Worm (Caenorhabditis elegans) whole organism, L4 larva: ENCODE data around the gene T07E3.4.

ENCODE experiments used
- F26F4.8 ChIP-seq: fragments of 200-800 bp; sonication (Bioruptor generic); conservative IDR thresholded peaks from 2 replicates; pipeline ENCODE4 v1.3.6; 2022; ENCODE audit warnings: missing genetic modification characterization, missing compliant biosample characterization
- F37D6.2 ChIP-seq: sonication (generic microtip); optimal IDR thresholded peaks from 2 replicates; lab custom pipeline; 2016; ENCODE audit warnings: mild to moderate bottlenecking, missing genetic modification characterization, missing compliant biosample characterization
- F44E2.7 ChIP-seq: fragments of 200-800 bp; sonication (Bioruptor generic); IDR thresholded peaks from 2 replicates; pipeline ENCODE4 v2.1.2; 2022; ENCODE audit warnings: missing genetic modification characterization, missing compliant biosample characterization
- F49E8.2 ChIP-seq: sonication (generic microtip); optimal IDR thresholded peaks from 2 replicates; lab custom pipeline; 2016; ENCODE audit warnings: missing compliant biosample characterization, mild to moderate bottlenecking, missing genetic modification characterization, borderline replicate concordance
- R02D3.7 ChIP-seq: fragments of 150-350 bp; sonication (generic microtip); optimal IDR thresholded peaks from 3 replicates; lab custom pipeline; 2014; ENCODE audit warnings: missing biosample characterization, missing genetic modification characterization
- aly-2 ChIP-seq: sonication (generic microtip); optimal IDR thresholded peaks from 2 replicates; lab custom pipeline; 2018; ENCODE audit warnings: missing biosample characterization, missing genetic modification characterization
- ama-1 ChIP-seq: fragments of 150-350 bp; optimal IDR thresholded peaks from 2 replicates; lab custom pipeline; 2014; ENCODE audit warnings: inconsistent platforms, mixed read lengths
- ceh-32 ChIP-seq: sonication (generic microtip); optimal IDR thresholded peaks from 2 replicates; lab custom pipeline; 2016; ENCODE audit warnings: mild to moderate bottlenecking, missing genetic modification characterization, missing compliant biosample characterization; ENCODE audit not compliant: poor library complexity
- ces-1 ChIP-seq: fragments of 150-350 bp; sonication (generic microtip); optimal IDR thresholded peaks from 4 replicates; lab custom pipeline; 2014; ENCODE audit warnings: missing biosample characterization, missing genetic modification reagents, missing genetic modification characterization
- ctbp-1 ChIP-seq: fragments of 200-800 bp; sonication (Bioruptor generic); IDR thresholded peaks from 2 replicates; pipeline ENCODE4 v1.3.6; 2022; ENCODE audit warnings: missing genetic modification reagents, missing genetic modification characterization, missing compliant biosample characterization
- daf-16 ChIP-seq, 3 experiments: sonication (generic microtip); optimal IDR thresholded peaks; 2 replicates each; lab custom pipeline; 2016 to 2017; ENCODE audit warnings: missing genetic modification characterization in 3 of 3, missing genetic modification reagents in 3 of 3, mild to moderate bottlenecking in 2 of 3, missing compliant biosample characterization in 2 of 3, missing biosample characterization in 1 of 3, moderate library complexity in 1 of 3
- daf-19 ChIP-seq: fragments of 200-800 bp; sonication (Bioruptor generic); conservative IDR thresholded peaks from 2 replicates; pipeline ENCODE4 v1.3.6; 2022; ENCODE audit warnings: missing genetic modification characterization, missing compliant biosample characterization
- daf-8 ChIP-seq: fragments of 200-800 bp; sonication (Bioruptor generic); IDR thresholded peaks from 2 replicates; pipeline ENCODE4 v1.3.6; 2022; ENCODE audit warnings: missing genetic modification characterization, missing compliant biosample characterization
- dmd-6 ChIP-seq: fragments of 200-800 bp; sonication (Bioruptor generic); IDR thresholded peaks from 2 replicates; pipeline ENCODE4 v1.3.6; 2022; ENCODE audit warnings: missing genetic modification reagents, missing genetic modification characterization, missing compliant biosample characterization
- dmd-8 ChIP-seq: fragments of 200-800 bp; sonication (Bioruptor generic); IDR thresholded peaks from 2 replicates; pipeline ENCODE4 v1.3.6; 2022; ENCODE audit warnings: missing genetic modification characterization, missing compliant biosample characterization
- egl-27 ChIP-seq: sonication (generic microtip); optimal IDR thresholded peaks from 3 replicates; lab custom pipeline; 2017; ENCODE audit warnings: missing biosample characterization, missing genetic modification reagents, missing genetic modification characterization
- fos-1 ChIP-seq: fragments of 150-350 bp; optimal IDR thresholded peaks from 2 replicates; lab custom pipeline; 2014; ENCODE audit warnings: missing biosample characterization, missing genetic modification characterization
- gei-8 ChIP-seq: fragments of 200-800 bp; sonication (Bioruptor generic); optimal IDR thresholded peaks from 2 replicates; lab custom pipeline; 2018; ENCODE audit warnings: mild to moderate bottlenecking, missing genetic modification characterization, missing compliant biosample characterization
- hif-1 ChIP-seq, 2 experiments: sonication (generic microtip); optimal IDR thresholded peaks; 2 replicates each; lab custom pipeline; 2016 to 2017; ENCODE audit warnings: missing compliant biosample characterization in 2 of 2, missing genetic modification characterization in 2 of 2, missing genetic modification reagents in 2 of 2, missing genotype in 2 of 2, mild to moderate bottlenecking in 1 of 2
- hmg-1.1 ChIP-seq: fragments of 200-800 bp; sonication (Bioruptor generic); IDR thresholded peaks from 2 replicates; pipeline ENCODE4 v1.3.6; 2022; ENCODE audit warnings: missing genetic modification reagents, missing genetic modification characterization, missing compliant biosample characterization
- lin-13 ChIP-seq: fragments of 150-350 bp; optimal IDR thresholded peaks from 2 replicates; lab custom pipeline; 2014; ENCODE audit warnings: missing biosample characterization, missing genetic modification reagents, missing genetic modification characterization
- lin-15B ChIP-seq: fragments of 150-350 bp; sonication (generic microtip); optimal IDR thresholded peaks from 3 replicates; lab custom pipeline; 2014; ENCODE audit warnings: missing biosample characterization, missing genetic modification characterization
- lin-38 ChIP-seq: fragments of 200-800 bp; sonication (Bioruptor generic); IDR thresholded peaks from 2 replicates; pipeline ENCODE4 v1.3.6; 2022; ENCODE audit warnings: missing genetic modification reagents, missing genetic modification characterization, missing compliant biosample characterization
- lir-3 ChIP-seq: sonication (generic microtip); optimal IDR thresholded peaks from 2 replicates; lab custom pipeline; 2016; ENCODE audit warnings: mild to moderate bottlenecking, missing genetic modification characterization, missing compliant biosample characterization
- lsy-2 ChIP-seq, 2 experiments: fragments of 150-350 bp in 1 of 2; sonication (generic microtip) in 1 of 2; optimal IDR thresholded peaks; 2 replicates each; lab custom pipeline; 2014 to 2017; ENCODE audit warnings: missing biosample characterization in 2 of 2, missing genetic modification characterization in 2 of 2
- mdl-1 ChIP-seq, 2 experiments: fragments of 150-350 bp in 1 of 2; sonication (generic microtip) in 1 of 2; optimal IDR thresholded peaks; 2 replicates each; lab custom pipeline; 2014 to 2017; ENCODE audit warnings: missing biosample characterization in 2 of 2, missing genetic modification characterization in 2 of 2
- mdt-29 ChIP-seq: fragments of 200-800 bp; sonication (Bioruptor generic); IDR thresholded peaks from 2 replicates; pipeline ENCODE4 v1.3.6; 2022; ENCODE audit warnings: missing genetic modification reagents, missing genetic modification characterization, missing compliant biosample characterization
- mep-1 ChIP-seq: fragments of 150-350 bp; sonication (generic microtip); optimal IDR thresholded peaks from 3 replicates; lab custom pipeline; 2014; ENCODE audit warnings: missing biosample characterization, missing genetic modification characterization
- mes-2 ChIP-seq: sonication (generic microtip); optimal IDR thresholded peaks from 2 replicates; lab custom pipeline; 2016; ENCODE audit warnings: missing genotype, mild to moderate bottlenecking, missing genetic modification characterization, missing compliant biosample characterization; ENCODE audit not compliant: poor library complexity, severe bottlenecking
- mxl-3 ChIP-seq: fragments of 200-800 bp; sonication (Bioruptor generic); optimal IDR thresholded peaks from 2 replicates; lab custom pipeline; 2018; ENCODE audit warnings: mild to moderate bottlenecking, missing genetic modification characterization, missing compliant biosample characterization
- nhr-237 ChIP-seq: sonication (generic microtip); optimal IDR thresholded peaks from 2 replicates; lab custom pipeline; 2017; ENCODE audit warnings: missing biosample characterization, missing genetic modification characterization
- nhr-25 ChIP-seq: sonication (generic microtip); optimal IDR thresholded peaks from 2 replicates; lab custom pipeline; 2017; ENCODE audit warnings: missing genetic modification characterization, mild to moderate bottlenecking, missing compliant biosample characterization, antibody characterized with exemption, moderate library complexity, borderline replicate concordance; ENCODE audit not compliant: insufficient read depth
- nhr-28 ChIP-seq: fragments of 150-350 bp; optimal IDR thresholded peaks from 2 replicates; lab custom pipeline; 2014; ENCODE audit warnings: missing biosample characterization, missing genetic modification characterization
- nhr-41 ChIP-seq: fragments of 200-800 bp; sonication (Bioruptor generic); IDR thresholded peaks from 2 replicates; pipeline ENCODE4 v1.3.6; 2022; ENCODE audit warnings: missing genetic modification reagents, missing genetic modification characterization, missing compliant biosample characterization
- nhr-42 ChIP-seq: fragments of 200-800 bp; sonication (Bioruptor generic); IDR thresholded peaks from 2 replicates; pipeline ENCODE4 v1.3.6; 2022; ENCODE audit warnings: missing genetic modification characterization, missing compliant biosample characterization
- nhr-76 ChIP-seq: fragments of 150-350 bp; optimal IDR thresholded peaks from 2 replicates; lab custom pipeline; 2014; ENCODE audit warnings: missing biosample characterization, missing genetic modification characterization
- php-3 ChIP-seq: fragments of 200-800 bp; sonication (Bioruptor generic); IDR thresholded peaks from 2 replicates; pipeline ENCODE4 v1.3.6; 2022; ENCODE audit warnings: missing genetic modification reagents, missing genetic modification characterization, missing compliant biosample characterization
- pqm-1 ChIP-seq: sonication (generic microtip); optimal IDR thresholded peaks from 2 replicates; lab custom pipeline; 2017; ENCODE audit warnings: missing biosample characterization, missing genetic modification characterization
- saeg-2 ChIP-seq: fragments of 200-800 bp; sonication (Bioruptor generic); IDR thresholded peaks from 2 replicates; pipeline ENCODE4 v1.3.6; 2022; ENCODE audit warnings: missing genetic modification reagents, missing genetic modification characterization, missing compliant biosample characterization
- sdz-12 ChIP-seq: fragments of 200-800 bp; sonication (Bioruptor generic); optimal IDR thresholded peaks from 2 replicates; lab custom pipeline; 2018; ENCODE audit warnings: mild to moderate bottlenecking, missing genetic modification characterization, missing compliant biosample characterization
- set-16 ChIP-seq: fragments of 200-800 bp; sonication (Bioruptor generic); IDR thresholded peaks from 2 replicates; pipeline ENCODE4 v1.3.6; 2022; ENCODE audit warnings: missing genetic modification reagents, missing genetic modification characterization, missing compliant biosample characterization
- spr-1 ChIP-seq: sonication (generic microtip); optimal IDR thresholded peaks from 2 replicates; lab custom pipeline; 2016; ENCODE audit warnings: mild to moderate bottlenecking, missing genetic modification characterization, missing compliant biosample characterization
- spr-3 ChIP-seq: fragments of 200-800 bp; sonication (Bioruptor generic); optimal IDR thresholded peaks from 2 replicates; lab custom pipeline; 2018; ENCODE audit warnings: mild to moderate bottlenecking, missing genetic modification characterization, missing compliant biosample characterization
- tra-1 ChIP-seq: fragments of 200-800 bp; sonication (Bioruptor generic); IDR thresholded peaks from 2 replicates; pipeline ENCODE4 v1.3.6; 2022; ENCODE audit warnings: missing genetic modification reagents, missing genetic modification characterization, missing compliant biosample characterization
- unc-130 ChIP-seq: sonication (generic microtip); optimal IDR thresholded peaks from 2 replicates; lab custom pipeline; 2016; ENCODE audit warnings: missing genetic modification reagents, missing genetic modification characterization, missing compliant biosample characterization
- unc-39 ChIP-seq: sonication (generic microtip); optimal IDR thresholded peaks from 2 replicates; lab custom pipeline; 2017; ENCODE audit warnings: missing biosample characterization, missing genetic modification characterization
- vab-7 ChIP-seq: fragments of 200-800 bp; sonication (Bioruptor generic); IDR thresholded peaks from 2 replicates; pipeline ENCODE4 v1.3.6; 2022; ENCODE audit warnings: missing genetic modification reagents, missing genetic modification characterization, missing compliant biosample characterization
- zag-1 ChIP-seq: fragments of 150-350 bp; optimal IDR thresholded peaks from 2 replicates; lab custom pipeline; 2014; ENCODE audit warnings: missing biosample characterization, missing genetic modification characterization
- ztf-7 ChIP-seq: fragments of 150-350 bp; optimal IDR thresholded peaks from 2 replicates; lab custom pipeline; 2014; ENCODE audit warnings: missing biosample characterization, missing genetic modification characterization

Gene T07E3.4

DNA sequence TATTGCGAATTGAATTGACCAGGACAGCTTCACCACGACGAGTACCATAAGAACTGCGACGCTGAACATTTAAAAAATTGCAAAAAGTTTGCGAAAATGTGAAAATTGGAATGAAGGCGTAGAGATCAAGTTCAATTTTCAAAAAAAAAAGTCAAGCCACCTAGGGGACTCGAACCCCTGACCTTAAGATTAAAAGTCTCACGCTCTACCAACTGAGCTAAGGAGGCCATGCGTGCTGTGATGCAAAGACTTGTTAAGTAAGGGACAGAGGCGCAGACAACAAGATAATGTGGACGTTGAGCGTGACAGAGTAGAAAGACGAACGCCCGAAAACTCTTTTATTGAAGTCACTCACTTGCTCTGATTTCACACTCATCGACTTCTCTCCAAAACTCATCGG lies 10.2 kb upstream of the T07E3.4 start (continued):
- TF ChIP-seq daf-8 (no peak), unc-39 (tag; lab: Kevin White, UChicago) (no peak), F26F4.8 (GFP tag; lab: Robert Waterston, UW) (peak; percentile 88), set-16 (GFP tag; lab: Robert Waterston, UW) (no peak), nhr-76 (tag; lab: Kevin White, UChicago) (no peak), F49E8.2 (tag; lab: Kevin White, UChicago) (peak; percentile 66), lir-3 (tag; lab: Kevin White, UChicago) (peak; percentile 49), aly-2 (no peak), pqm-1 (tag; lab: Kevin White, UChicago) (no peak), hmg-1.1 (GFP tag; lab: Robert Waterston, UW) (peak; percentile 86), zag-1 (tag; lab: Kevin White, UChicago) (no peak), nhr-42 (GFP tag; lab: Robert Waterston, UW) (peak; percentile 52), sdz-12 (GFP tag; lab: Kevin White, UChicago) (no peak), mdl-1 (tag; optimal IDR thresholded peaks at IDR 0.05; lab: Kevin White, UChicago) (peak; percentile 19 to 36)

DNA sequence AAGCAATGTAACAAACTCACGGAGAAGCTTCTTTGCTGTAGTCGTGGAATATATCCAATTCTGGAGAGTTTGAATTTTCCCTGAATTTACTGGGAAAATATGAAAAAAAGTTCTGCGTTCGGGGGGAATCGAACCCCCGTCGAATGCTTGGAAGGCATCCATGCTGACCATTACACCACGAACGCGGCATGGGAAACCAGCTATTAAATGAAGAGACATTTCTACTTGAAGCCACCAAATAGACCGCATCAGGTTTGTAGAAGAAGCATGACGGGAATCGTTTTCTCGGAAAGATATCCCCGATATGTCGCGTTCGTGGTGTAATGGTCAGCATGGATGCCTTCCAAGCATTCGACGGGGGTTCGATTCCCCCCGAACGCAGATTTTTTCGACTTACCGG lies 9.3 kb upstream of the T07E3.4 start:
- no peak for TF ChIP-seq daf-8
- TF ChIP-seq php-3 (GFP tag; lab: Robert Waterston, UW): no peak
- TF ChIP-seq daf-16 (GFP tag; optimal IDR thresholded peaks at IDR 0.05; lab: Kevin White, UChicago): peak; percentile 23 to 36
- TF ChIP-seq daf-16 (tag; optimal IDR thresholded peaks at IDR 0.05; lab: Kevin White, UChicago): peak; percentile 32
- no peak for TF ChIP-seq hif-1 (tag; optimal IDR thresholded peaks at IDR 0.05; lab: Kevin White, UChicago)
- TF ChIP-seq vab-7: peak; percentile 71
- TF ChIP-seq unc-130 (GFP tag; lab: Kevin White, UChicago): no peak
- no peak for TF ChIP-seq aly-2
- 0 out of 2 replicates have a peak, but pooled peaks have one; percentile 55 for TF ChIP-seq F44E2.7 (GFP tag; lab: Robert Waterston, UW)
- no peak for TF ChIP-seq egl-27
- no peak for TF ChIP-seq sdz-12 (GFP tag; lab: Kevin White, UChicago)
- no peak for TF ChIP-seq nhr-237 (tag; lab: Kevin White, UChicago)
- TF ChIP-seq spr-3 (GFP tag; lab: Kevin White, UChicago): peak; percentile 19
- 0 out of 2 replicates have a peak, but pooled peaks have one; percentile 43 for TF ChIP-seq dmd-6 (GFP tag; lab: Robert Waterston, UW)
- no peak for TF ChIP-seq mdt-29
- TF ChIP-seq ztf-7: no peak
- peak; percentile 56 for TF ChIP-seq nhr-25 (tag; lab: Kevin White, UChicago)
- TF ChIP-seq mxl-3: peak; percentile 63
- TF ChIP-seq lin-38 (GFP tag; lab: Robert Waterston, UW): peak; percentile 78
- peak; percentile 73; the same call in 1 of the 2 replicates for TF ChIP-seq ctbp-1 (GFP tag; lab: Robert Waterston, UW)
- TF ChIP-seq lsy-2 (tag; optimal IDR thresholded peaks at IDR 0.05; lab: Kevin White, UChicago): peak in 1 of 2 experiments; percentile 48
- TF ChIP-seq dmd-8 (GFP tag; lab: Robert Waterston, UW): peak; percentile 81
- TF ChIP-seq fos-1 (tag; lab: Kevin White, UChicago): no peak
- peak; percentile 18 for TF ChIP-seq F37D6.2 (tag; lab: Kevin White, UChicago)
- TF ChIP-seq lin-15B (tag; lab: Kevin White, UChicago): no peak
- TF ChIP-seq gei-8: no peak
- peak; percentile 46 for TF ChIP-seq lin-13 (GFP tag; lab: Kevin White, UChicago)
- peak; percentile 76; the same call in 1 of the 2 replicates for TF ChIP-seq daf-19 (GFP tag; lab: Robert Waterston, UW)
- no peak for TF ChIP-seq ces-1 (GFP tag; lab: Kevin White, UChicago)
- TF ChIP-seq ama-1 (lab: Kevin White, UChicago): no peak
- no peak for TF ChIP-seq spr-1 (tag; lab: Kevin White, UChicago)
- TF ChIP-seq mes-2 (tag; lab: Kevin White, UChicago): peak; percentile 60
- TF ChIP-seq tra-1 (GFP tag; lab: Robert Waterston, UW): peak; percentile 77
- TF ChIP-seq ceh-32: no peak
- no peak for TF ChIP-seq nhr-41 (GFP tag; lab: Robert Waterston, UW)
- no peak for TF ChIP-seq R02D3.7 (tag; lab: Kevin White, UChicago)
- TF ChIP-seq saeg-2 (GFP tag; lab: Robert Waterston, UW): 0 out of 2 replicates have a peak, but pooled peaks have one; percentile 36
- no peak for TF ChIP-seq nhr-28 (tag; lab: Kevin White, UChicago)
- TF ChIP-seq mep-1: peak; percentile 46
- peak; percentile 10 for TF ChIP-seq lir-3 (tag; lab: Kevin White, UChicago)
